Fruit fly (Drosophila melanogaster): ENCODE data around the gene Dna2.

- TF ChIP-seq gsb-n (tag; optimal IDR thresholded peaks at IDR 0.05), result no peak
- no peak for TF ChIP-seq sens (GFP tag)
These were observed 51.0 kb downstream of the Dna2 start, which contains the start of gene Gr9a for dm6 chrX:10061327-10061726.

All from whole organism, embryonic.